Fruit fly (Drosophila melanogaster): ENCODE data around the gene okr.
A peak's percentile ranks its signal among the peaks of the same experiment; 100 is the strongest.

okr gene

DNA sequence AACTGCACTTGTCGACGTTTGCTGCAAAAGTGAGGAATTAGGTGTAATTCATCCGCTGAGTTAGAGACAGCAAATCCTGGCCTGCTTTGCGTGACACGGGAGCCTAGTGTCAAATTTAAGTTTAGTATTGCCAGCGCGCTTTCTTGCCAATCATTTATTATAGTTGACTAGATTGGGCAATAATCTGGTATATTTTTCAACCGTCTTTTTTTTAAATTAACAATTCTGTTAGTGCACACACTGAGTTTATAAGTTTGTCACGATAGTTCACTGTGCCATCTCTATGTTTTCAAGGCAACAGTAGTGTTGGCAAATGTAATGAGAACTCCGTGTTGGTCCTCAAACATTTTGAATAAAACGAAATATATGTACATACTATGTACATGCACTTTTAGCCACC is 15.7 kb downstream of the okr start, which contains the start of the genes CG9641 and CG3165 (continued):
- no peak for TF ChIP-seq Hey (tag; optimal IDR thresholded peaks at IDR 0.05)
- TF ChIP-seq psq (GFP tag; optimal IDR thresholded peaks at IDR 0.05): peak; percentile 40
- TF ChIP-seq CG4707 (GFP tag; optimal IDR thresholded peaks at IDR 0.05): peak; percentile 68
- no peak for TF ChIP-seq CG13296 (GFP tag; optimal IDR thresholded peaks at IDR 0.05)
- peak; percentile 21 for TF ChIP-seq CG6854 (GFP tag; optimal IDR thresholded peaks at IDR 0.05)
- peak; percentile 89 for TF ChIP-seq MBD-R2 (GFP tag; IDR thresholded peaks at IDR 0.05)
- peak; percentile 90 for TF ChIP-seq pnt (GFP tag; optimal IDR thresholded peaks at IDR 0.05)
- TF ChIP-seq CG8281 (tag; optimal IDR thresholded peaks at IDR 0.05): no peak
- peak; percentile 91 for TF ChIP-seq Bgb (GFP tag; IDR thresholded peaks at IDR 0.05; ENCODE audit: partially characterized antibody)
- peak; percentile 51 for TF ChIP-seq MTF-1 (GFP tag; optimal IDR thresholded peaks at IDR 0.05; ENCODE audit: borderline replicate concordance)
- TF ChIP-seq Myb (GFP tag; optimal IDR thresholded peaks at IDR 0.05): peak; percentile 92
- peak; percentile 88 for TF ChIP-seq CG3847 (GFP tag; IDR thresholded peaks at IDR 0.05)
- TF ChIP-seq knrl (GFP tag; IDR thresholded peaks at IDR 0.05; ENCODE audit: partially characterized antibody): peak; percentile 97
- peak; percentile 87 for TF ChIP-seq Ptx1 (GFP tag; IDR thresholded peaks at IDR 0.05)
- TF ChIP-seq mld (GFP tag; IDR thresholded peaks at IDR 0.05; ENCODE audit: partially characterized antibody): peak; percentile 85; the same call in 2 of the 3 replicates
- TF ChIP-seq otp (GFP tag; IDR thresholded peaks at IDR 0.05): peak; percentile 55; the same call in 1 of the 3 replicates
- TF ChIP-seq CG34376 (GFP tag; optimal IDR thresholded peaks at IDR 0.05): peak; percentile 76
- TF ChIP-seq CG13424 (tag; optimal IDR thresholded peaks at IDR 0.05): peak; percentile 86
- TF ChIP-seq CG11504 (tag; optimal IDR thresholded peaks at IDR 0.05): no peak
- TF ChIP-seq CG14014 (GFP tag; IDR thresholded peaks at IDR 0.05): peak; percentile 87
- TF ChIP-seq pita (GFP tag; optimal IDR thresholded peaks at IDR 0.05): no peak
- TF ChIP-seq insv (GFP tag; optimal IDR thresholded peaks at IDR 0.05): peak in 1 of 2 experiments; percentile 44
- peak; percentile 9 for TF ChIP-seq wek (GFP tag; optimal IDR thresholded peaks at IDR 0.05)
- no peak for TF ChIP-seq h (optimal IDR thresholded peaks at IDR 0.05)
- peak; percentile 80 for TF ChIP-seq CG11247 (GFP tag; IDR thresholded peaks at IDR 0.05)
- peak; percentile 64 for TF ChIP-seq CG7963 (GFP tag; IDR thresholded peaks at IDR 0.05; ENCODE audit: partially characterized antibody)
- peak; percentile 62 for TF ChIP-seq B-H1 (GFP tag; IDR thresholded peaks at IDR 0.05)
- no peak for TF ChIP-seq Doc2 (GFP tag; IDR thresholded peaks at IDR 0.05)
- TF ChIP-seq croc (GFP tag; conservative IDR thresholded peaks at IDR 0.05): peak; percentile 76
- TF ChIP-seq Hmx (GFP tag; optimal IDR thresholded peaks at IDR 0.05): no peak
- TF ChIP-seq cas (GFP tag; IDR thresholded peaks at IDR 0.05): peak; percentile 63
- TF ChIP-seq ken (GFP tag; IDR thresholded peaks at IDR 0.05): peak; percentile 86
- TF ChIP-seq Dfd (GFP tag; optimal IDR thresholded peaks at IDR 0.05): no peak
- TF ChIP-seq sug (tag; optimal IDR thresholded peaks at IDR 0.05): peak; percentile 91
- TF ChIP-seq CG5245 (GFP tag; optimal IDR thresholded peaks at IDR 0.05): peak; percentile 87
- TF ChIP-seq CG18599 (GFP tag; optimal IDR thresholded peaks at IDR 0.05): peak; percentile 89
- peak; percentile 88 for TF ChIP-seq Dip3 (GFP tag; optimal IDR thresholded peaks at IDR 0.05)
- TF ChIP-seq dm (GFP tag; optimal IDR thresholded peaks at IDR 0.05): peak; percentile 77
- TF ChIP-seq Rx (GFP tag; IDR thresholded peaks at IDR 0.05): peak; percentile 66
- TF ChIP-seq gt (GFP tag; IDR thresholded peaks at IDR 0.05): peak; percentile 55; the same call in 1 of the 2 replicates
- peak; percentile 79; the same call in 2 of the 3 replicates for TF ChIP-seq jigr1 (GFP tag; IDR thresholded peaks at IDR 0.05)
- TF ChIP-seq CG5180 (GFP tag; optimal IDR thresholded peaks at IDR 0.05): no peak
- peak; percentile 51 for TF ChIP-seq Nf-YB (GFP tag; optimal IDR thresholded peaks at IDR 0.05)
- peak; percentile 58; the same call in 1 of the 2 replicates for TF ChIP-seq Taf1 (GFP tag; IDR thresholded peaks at IDR 0.05)
- peak; percentile 78 for TF ChIP-seq tup (GFP tag; optimal IDR thresholded peaks at IDR 0.05)
- peak; percentile 90 for TF ChIP-seq Side (GFP tag; optimal IDR thresholded peaks at IDR 0.05)
- TF ChIP-seq BtbVII (GFP tag; optimal IDR thresholded peaks at IDR 0.05): no peak
- TF ChIP-seq Camta (GFP tag; optimal IDR thresholded peaks at IDR 0.05): peak; percentile 86
- TF ChIP-seq ac (GFP tag; optimal IDR thresholded peaks at IDR 0.05): no peak
- no peak for TF ChIP-seq CG12769 (tag; optimal IDR thresholded peaks at IDR 0.05)
- no peak for TF ChIP-seq CG15269 (tag; optimal IDR thresholded peaks at IDR 0.05)
